Worm (Caenorhabditis elegans) whole organism, L2 larva: ENCODE data around the gene lpr-5.

ENCODE experiments used
- ama-1 ChIP-seq: fragments of 150-350 bp; optimal IDR thresholded peaks from 2 replicates; lab custom pipeline; 2018; ENCODE audit warnings: inconsistent platforms
- lin-11 ChIP-seq: fragments of 150-350 bp; sonication (generic microtip); optimal IDR thresholded peaks from 2 replicates; lab custom pipeline; 2014; ENCODE audit warnings: missing biosample characterization, missing genetic modification characterization, inconsistent platforms, mixed read lengths
- lsy-2 ChIP-seq, 2 experiments: fragments of 150-350 bp in 1 of 2; sonication (generic microtip) in 1 of 2; optimal IDR thresholded peaks; 2 replicates each; lab custom pipeline; 2014 to 2017; ENCODE audit warnings: missing biosample characterization in 2 of 2, missing genetic modification characterization in 2 of 2
- skn-1 ChIP-seq: sonication (generic microtip); optimal IDR thresholded peaks from 2 replicates; lab custom pipeline; 2017; ENCODE audit warnings: missing biosample characterization, missing genetic modification characterization
- snpc-4 ChIP-seq: fragments of 150-350 bp; optimal IDR thresholded peaks from 2 replicates; lab custom pipeline; 2014; ENCODE audit warnings: missing biosample characterization, missing genetic modification characterization
- unc-55 ChIP-seq: fragments of 150-350 bp; sonication (generic microtip); optimal IDR thresholded peaks from 3 replicates; lab custom pipeline; 2014; ENCODE audit warnings: missing biosample characterization, missing genetic modification reagents, missing genetic modification characterization
- ztf-11 ChIP-seq: sonication (generic microtip); optimal IDR thresholded peaks from 2 replicates; lab custom pipeline; 2017; ENCODE audit warnings: missing biosample characterization, missing genetic modification characterization

- TF ChIP-seq lin-11 (no peak), skn-1 (tag; lab: Kevin White, UChicago) (no peak), ztf-11 (tag; lab: Kevin White, UChicago) (no peak), ama-1 (lab: Kevin White, UChicago) (no peak), snpc-4 (tag; lab: Kevin White, UChicago) (no peak), unc-55 (GFP tag; lab: Kevin White, UChicago) (no peak), lsy-2 (tag; optimal IDR thresholded peaks at IDR 0.05; lab: Kevin White, UChicago) (no peak)
These were observed 28.0 kb upstream of the lpr-5 start for ce11 chrX:11033952-11034287.
